Fruit fly (Drosophila melanogaster): ENCODE results near the gene bocks.
A peak's percentile ranks its signal among the peaks of the same experiment; 100 is the strongest.

The bocks gene

dm6 chr3R:9618331-9618730 is 27.5 kb upstream of the bocks start (continued):
- TF ChIP-seq prd (optimal IDR thresholded peaks at IDR 0.05) (no peak), prd (GFP tag; IDR thresholded peaks at IDR 0.05) (peak; percentile 91), schlank (tag; optimal IDR thresholded peaks at IDR 0.05) (peak; percentile 2), bigmax (GFP tag; optimal IDR thresholded peaks at IDR 0.05) (no peak), CG7786 (GFP tag; optimal IDR thresholded peaks at IDR 0.05) (peak; percentile 59), ttk (GFP tag; IDR thresholded peaks at IDR 0.05) (peak; percentile 87), exex (tag; optimal IDR thresholded peaks at IDR 0.05) (no peak), CG13775 (GFP tag; optimal IDR thresholded peaks at IDR 0.05) (peak; percentile 45), gfzf (GFP tag; optimal IDR thresholded peaks at IDR 0.05) (no peak), CG31388 (GFP tag; optimal IDR thresholded peaks at IDR 0.05) (peak; percentile 25), CG12236 (GFP tag; optimal IDR thresholded peaks at IDR 0.05) (no peak), CG6654 (GFP tag; optimal IDR thresholded peaks at IDR 0.05) (peak; percentile 56), ash1 (GFP tag; optimal IDR thresholded peaks at IDR 0.05) (no peak), CG7372 (GFP tag; IDR thresholded peaks at IDR 0.05) (peak; percentile 39; the same call in 1 of the 2 replicates), CG10654 (GFP tag; optimal IDR thresholded peaks at IDR 0.05) (peak; percentile 39), CG10274 (GFP tag; optimal IDR thresholded peaks at IDR 0.05) (peak; percentile 24), CG2120 (GFP tag; optimal IDR thresholded peaks at IDR 0.05) (peak; percentile 44), CG4730 (GFP tag; IDR thresholded peaks at IDR 0.05) (peak; percentile 77), CG15601 (tag; optimal IDR thresholded peaks at IDR 0.05) (peak; percentile 62), CG17568 (GFP tag; optimal IDR thresholded peaks at IDR 0.05) (peak; percentile 5), CG11695 (GFP tag; IDR thresholded peaks at IDR 0.05) (peak; percentile 72; the same call in 2 of the 3 replicates), HLH4C (GFP tag; IDR thresholded peaks at IDR 0.05; ENCODE audit: partially characterized antibody) (no peak), sd (tag; optimal IDR thresholded peaks at IDR 0.05) (peak; percentile 20), CG17829 (tag; optimal IDR thresholded peaks at IDR 0.05) (peak; percentile 65), fd96Cb (tag; optimal IDR thresholded peaks at IDR 0.05) (peak; percentile 79), CG1602 (GFP tag; optimal IDR thresholded peaks at IDR 0.05) (peak; percentile 66), Fer3 (tag; optimal IDR thresholded peaks at IDR 0.05) (peak; percentile 60), pnt (GFP tag; optimal IDR thresholded peaks at IDR 0.05) (peak; percentile 74), btn (GFP tag; optimal IDR thresholded peaks at IDR 0.05) (peak; percentile 38), CG13424 (tag; optimal IDR thresholded peaks at IDR 0.05) (peak; percentile 71), CG5953 (GFP tag; IDR thresholded peaks at IDR 0.05) (peak; percentile 79), chif (GFP tag; optimal IDR thresholded peaks at IDR 0.05) (peak; percentile 76 to 85), CG9609 (GFP tag; optimal IDR thresholded peaks at IDR 0.05) (peak; percentile 70), grau (tag; optimal IDR thresholded peaks at IDR 0.05) (peak; percentile 90), CG11723 (GFP tag; optimal IDR thresholded peaks at IDR 0.05) (peak; percentile 56), CG18619 (GFP tag; optimal IDR thresholded peaks at IDR 0.05) (peak; percentile 28), CG1792 (GFP tag; optimal IDR thresholded peaks at IDR 0.05) (peak; percentile 51), CG15011 (GFP tag; optimal IDR thresholded peaks at IDR 0.05) (no peak), cwo (GFP tag; optimal IDR thresholded peaks at IDR 0.05) (peak; percentile 34), CG1603 (tag; optimal IDR thresholded peaks at IDR 0.05) (peak; percentile 87), CG4707 (GFP tag; optimal IDR thresholded peaks at IDR 0.05) (peak; percentile 48), Rx (GFP tag; IDR thresholded peaks at IDR 0.05) (peak; percentile 69; the same call in 1 of the 2 replicates), CG14667 (GFP tag; IDR thresholded peaks at IDR 0.05) (peak; percentile 50), shn (GFP tag; optimal IDR thresholded peaks at IDR 0.05) (peak; percentile 46), pita (GFP tag; optimal IDR thresholded peaks at IDR 0.05) (no peak), CG7357 (GFP tag; IDR thresholded peaks at IDR 0.05) (peak; percentile 57; the same call in 1 of the 3 replicates), lov (optimal IDR thresholded peaks at IDR 0.05) (no peak), lov (GFP tag; IDR thresholded peaks at IDR 0.05) (peak; percentile 81; the same call in 2 of the 3 replicates), CG1024 (GFP tag; IDR thresholded peaks at IDR 0.05) (peak; percentile 56; the same call in 1 of the 2 replicates), CG10543 (GFP tag; optimal IDR thresholded peaks at IDR 0.05) (no peak), cg (GFP tag; optimal IDR thresholded peaks at IDR 0.05) (no peak)

Data from whole organism, embryonic.